Fruit fly (Drosophila melanogaster): Measurements from ENCODE around the gene CG7992.

The CG7992 gene

DNA sequence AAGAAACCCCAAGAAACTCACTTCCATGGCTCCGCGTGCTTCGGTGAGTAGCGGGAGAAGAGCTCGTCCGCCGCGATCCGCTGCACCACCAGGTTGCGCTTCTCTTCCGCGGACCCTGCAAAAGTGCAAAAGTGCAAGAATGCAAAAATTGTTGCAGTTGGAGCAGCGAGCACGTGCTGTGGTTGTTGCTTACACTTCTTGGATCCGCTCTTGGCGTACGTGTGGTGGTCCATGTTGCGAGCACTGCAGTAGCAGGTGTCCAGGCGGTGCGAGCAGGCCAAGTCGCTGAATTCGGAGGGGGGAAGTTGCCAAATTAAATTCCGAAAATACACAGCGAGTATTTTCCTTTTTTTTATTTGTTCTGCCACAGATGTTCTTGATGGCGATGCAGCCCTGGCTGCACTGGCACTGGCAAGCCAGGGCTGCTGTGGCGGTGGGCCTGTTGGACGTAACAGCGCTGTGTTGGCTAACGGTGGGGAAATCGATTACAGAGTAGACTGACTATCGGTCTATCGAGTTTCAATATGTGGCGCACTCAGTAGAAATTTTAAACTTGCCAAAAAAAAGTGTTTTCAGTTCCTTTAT lies 21.5 kb upstream of the CG7992 start, which contains the start of gene CG8010 (continued):
- TF ChIP-seq Asciz (GFP tag; optimal IDR thresholded peaks at IDR 0.05) (no peak), Hr78 (GFP tag; optimal IDR thresholded peaks at IDR 0.05) (no peak), ewg (GFP tag; optimal IDR thresholded peaks at IDR 0.05) (no peak), Usf (GFP tag; optimal IDR thresholded peaks at IDR 0.05) (no peak), D (optimal IDR thresholded peaks at IDR 0.05) (no peak), D (GFP tag; optimal IDR thresholded peaks at IDR 0.05) (no peak), Tbp (GFP tag; optimal IDR thresholded peaks at IDR 0.05) (no peak), CG34224 (GFP tag; IDR thresholded peaks at IDR 0.05; ENCODE audit: partially characterized antibody) (peak; percentile 67), CG15269 (tag; optimal IDR thresholded peaks at IDR 0.05) (no peak), CG9876 (GFP tag; optimal IDR thresholded peaks at IDR 0.05) (no peak), sug (tag; optimal IDR thresholded peaks at IDR 0.05) (peak; percentile 34), CG12391 (tag; optimal IDR thresholded peaks at IDR 0.05) (peak; percentile 17), BtbVII (GFP tag; optimal IDR thresholded peaks at IDR 0.05) (no peak), ci (GFP tag; IDR thresholded peaks at IDR 0.05) (peak; percentile 58; the same call in 2 of the 3 replicates), CG14441 (GFP tag; IDR thresholded peaks at IDR 0.05) (0 out of 2 replicates have a peak, but pooled peaks have one; percentile 16), mam (GFP tag; optimal IDR thresholded peaks at IDR 0.05) (no peak), HLH4C (GFP tag; IDR thresholded peaks at IDR 0.05; ENCODE audit: partially characterized antibody) (peak; percentile 58; the same call in 2 of the 3 replicates), Poxn (GFP tag; IDR thresholded peaks at IDR 0.05) (no peak), Optix (GFP tag; IDR thresholded peaks at IDR 0.05) (no peak), Antp (GFP tag; optimal IDR thresholded peaks at IDR 0.05) (no peak), vnd (GFP tag; IDR thresholded peaks at IDR 0.05; ENCODE audit: partially characterized antibody) (no peak), bowl (GFP tag; IDR thresholded peaks at IDR 0.05) (no peak), fd64A (GFP tag; optimal IDR thresholded peaks at IDR 0.05) (no peak), CG13424 (tag; optimal IDR thresholded peaks at IDR 0.05) (no peak), nerfin-2 (GFP tag; IDR thresholded peaks at IDR 0.05; ENCODE audit: partially characterized antibody) (peak; percentile 42; the same call in 1 of the 2 replicates), CG11398 (GFP tag; optimal IDR thresholded peaks at IDR 0.05) (no peak), CG11504 (tag; optimal IDR thresholded peaks at IDR 0.05) (no peak), CG13287 (GFP tag; IDR thresholded peaks at IDR 0.05; ENCODE audit: partially characterized antibody) (peak; percentile 73), Atf-2 (GFP tag; optimal IDR thresholded peaks at IDR 0.05) (no peak), CG18599 (GFP tag; optimal IDR thresholded peaks at IDR 0.05) (no peak), sima (GFP tag; optimal IDR thresholded peaks at IDR 0.05) (no peak), Dad (GFP tag; optimal IDR thresholded peaks at IDR 0.05) (no peak), ap (GFP tag; IDR thresholded peaks at IDR 0.05) (no peak), bbx (GFP tag; IDR thresholded peaks at IDR 0.05; ENCODE audit: partially characterized antibody) (peak; percentile 63), CG1603 (tag; optimal IDR thresholded peaks at IDR 0.05) (no peak), CG13894 (tag; optimal IDR thresholded peaks at IDR 0.05) (no peak), ranshi (GFP tag; IDR thresholded peaks at IDR 0.05) (0 out of 2 replicates have a peak, but pooled peaks have one; percentile 34), gcm (GFP tag; optimal IDR thresholded peaks at IDR 0.05) (no peak), CG14667 (GFP tag; IDR thresholded peaks at IDR 0.05) (no peak), CG2116 (GFP tag; optimal IDR thresholded peaks at IDR 0.05) (peak; percentile 92), CG1024 (GFP tag; IDR thresholded peaks at IDR 0.05) (0 out of 2 replicates have a peak, but pooled peaks have one; percentile 24), cwo (GFP tag; optimal IDR thresholded peaks at IDR 0.05) (no peak), hkb (optimal IDR thresholded peaks at IDR 0.05) (no peak), hkb (GFP tag; IDR thresholded peaks at IDR 0.05) (peak; percentile 34; the same call in 1 of the 2 replicates), CG14050 (GFP tag; IDR thresholded peaks at IDR 0.05) (no peak), lola (GFP tag; optimal IDR thresholded peaks at IDR 0.05) (no peak), lmd (GFP tag; IDR thresholded peaks at IDR 0.05) (peak; percentile 13; the same call in 1 of the 2 replicates), Dip3 (GFP tag; optimal IDR thresholded peaks at IDR 0.05) (no peak), BEAF-32 (GFP tag; optimal IDR thresholded peaks at IDR 0.05) (peak; percentile 41)
